Fruit fly (Drosophila melanogaster) whole organism, embryonic: Measurements from ENCODE around the gene Mnn1.

Source experiments
- Aef1 ChIP-seq: fragments of 200-800 bp; sonication (Bioruptor generic); IDR thresholded peaks from 3 replicates; pipeline ENCODE4 v1.3.6; 2022; ENCODE audit warnings: missing biosample characterization, missing genetic modification characterization
- Antp ChIP-seq: fragments of 200-800 bp; sonication (Bioruptor generic); optimal IDR thresholded peaks from 3 replicates; lab custom pipeline; 2016; ENCODE audit warnings: missing biosample characterization, missing genetic modification characterization
- CG10366 ChIP-seq: fragments of 200-800 bp; sonication (Bioruptor generic); IDR thresholded peaks from 2 replicates; pipeline ENCODE4 v1.3.6; 2022; ENCODE audit warnings: missing biosample characterization, missing genetic modification characterization
- CG10979 ChIP-seq: fragments of 200-800 bp; sonication (Bioruptor generic); optimal IDR thresholded peaks from 2 replicates; lab custom pipeline; 2018; ENCODE audit warnings: missing biosample characterization, mild to moderate bottlenecking, missing genetic modification characterization, moderate library complexity
- CG11560 ChIP-seq: fragments of 200-800 bp; sonication (Bioruptor generic); IDR thresholded peaks from 3 replicates; pipeline ENCODE4 v1.3.6; 2022; ENCODE audit warnings: missing biosample characterization, missing genetic modification characterization
- CG11695 ChIP-seq: fragments of 200-800 bp; sonication (Bioruptor generic); IDR thresholded peaks from 3 replicates; pipeline ENCODE4 v1.3.6; 2022; ENCODE audit warnings: missing biosample characterization, missing genetic modification characterization
- CG12769 ChIP-seq: fragments of 200-800 bp; sonication (Bioruptor generic); optimal IDR thresholded peaks from 2 replicates; lab custom pipeline; 2019; ENCODE audit warnings: missing biosample characterization, mild to moderate bottlenecking, missing genetic modification characterization, moderate library complexity
- CG12942 ChIP-seq: fragments of 200-800 bp; sonication (Bioruptor generic); optimal IDR thresholded peaks from 3 replicates; lab custom pipeline; 2016; ENCODE audit warnings: missing biosample characterization, missing genetic modification characterization
- CG17829 ChIP-seq: fragments of 200-800 bp; optimal IDR thresholded peaks from 2 replicates; lab custom pipeline; 2019; ENCODE audit warnings: missing biosample characterization, mild to moderate bottlenecking, missing genetic modification characterization, moderate library complexity
- CG18262 ChIP-seq: fragments of 200-800 bp; optimal IDR thresholded peaks from 3 replicates; lab custom pipeline; 2019; ENCODE audit warnings: missing biosample characterization, mild to moderate bottlenecking, missing genetic modification characterization, moderate library complexity
- CG18599 ChIP-seq: fragments of 200-800 bp; sonication (Bioruptor generic); optimal IDR thresholded peaks from 3 replicates; lab custom pipeline; 2017; ENCODE audit warnings: missing biosample characterization, missing genetic modification characterization, mild to moderate bottlenecking, moderate library complexity, missing genetic modification reagents
- CG18764 ChIP-seq: fragments of 200-800 bp; sonication (Bioruptor generic); optimal IDR thresholded peaks from 3 replicates; lab custom pipeline; 2016; ENCODE audit warnings: missing biosample characterization, missing genetic modification characterization
- CG32767 ChIP-seq: fragments of 200-800 bp; sonication (Bioruptor generic); IDR thresholded peaks from 2 replicates; pipeline ENCODE4 v1.3.6; 2022; ENCODE audit warnings: missing biosample characterization, missing genetic modification characterization
- CG3838 ChIP-seq: fragments of 200-800 bp; sonication (Bioruptor generic); optimal IDR thresholded peaks from 3 replicates; lab custom pipeline; 2016; ENCODE audit warnings: missing biosample characterization, missing genetic modification characterization
- CG4404 ChIP-seq: fragments of 200-800 bp; sonication (Bioruptor generic); IDR thresholded peaks from 2 replicates; pipeline ENCODE4 v1.3.6; 2022; ENCODE audit warnings: missing biosample characterization, missing genetic modification characterization
- CG5953 ChIP-seq: fragments of 200-800 bp; sonication (Bioruptor generic); IDR thresholded peaks from 2 replicates; pipeline ENCODE4 v1.3.6; 2022; ENCODE audit warnings: missing biosample characterization, missing genetic modification characterization
- CG7987 ChIP-seq: fragments of 200-800 bp; sonication (Bioruptor generic); optimal IDR thresholded peaks from 2 replicates; lab custom pipeline; 2018; ENCODE audit warnings: missing biosample characterization, mild to moderate bottlenecking, missing genetic modification characterization, moderate library complexity
- CG8290 ChIP-seq, 3 experiments: fragments of 200-800 bp; sonication (Bioruptor generic); optimal IDR thresholded peaks; 2 replicates each; lab custom pipeline; 2016 to 2019; ENCODE audit warnings: missing biosample characterization in 3 of 3, missing genetic modification characterization in 3 of 3, mild to moderate bottlenecking in 2 of 3, moderate library complexity in 1 of 3
- CG9215 ChIP-seq: fragments of 200-800 bp; sonication (Bioruptor generic); IDR thresholded peaks from 2 replicates; pipeline ENCODE4 v1.3.6; 2022; ENCODE audit warnings: missing biosample characterization, missing genetic modification characterization
- CHES-1-like ChIP-seq: fragments of 200-800 bp; sonication (Bioruptor generic); optimal IDR thresholded peaks from 2 replicates; lab custom pipeline; 2016; ENCODE audit warnings: missing biosample characterization, missing genetic modification characterization
- Camta ChIP-seq: fragments of 200-800 bp; sonication (Bioruptor generic); optimal IDR thresholded peaks from 2 replicates; lab custom pipeline; 2016; ENCODE audit warnings: missing biosample characterization, missing genetic modification characterization
- D ChIP-seq, 2 experiments: fragments of 200-800 bp in 1 of 2; fragments of >200 bp in 1 of 2; sonication (Bioruptor generic) in 1 of 2; optimal IDR thresholded peaks; 2 replicates in 1 of 2; 3 replicates in 1 of 2; lab custom pipeline; 2017; ENCODE audit warnings: mild to moderate bottlenecking in 1 of 2, missing biosample characterization in 1 of 2, missing genetic modification characterization in 1 of 2, missing genetic modification reagents in 1 of 2
- H2.0 ChIP-seq: fragments of 200-800 bp; sonication (Bioruptor generic); IDR thresholded peaks from 2 replicates; pipeline ENCODE4 v1.3.6; 2022; ENCODE audit warnings: missing biosample characterization, missing genetic modification characterization
- HLH54F ChIP-seq: fragments of 200-800 bp; sonication (Bioruptor generic); optimal IDR thresholded peaks from 3 replicates; lab custom pipeline; 2016; ENCODE audit warnings: missing biosample characterization, missing genetic modification characterization
- HLHmδ ChIP-seq: fragments of 200-800 bp; sonication (Bioruptor generic); optimal IDR thresholded peaks from 2 replicates; lab custom pipeline; 2018; ENCODE audit warnings: missing biosample characterization, mild to moderate bottlenecking, missing genetic modification characterization, moderate library complexity
- Hr3 ChIP-seq: fragments of 200-800 bp; sonication (Bioruptor generic); optimal IDR thresholded peaks from 3 replicates; lab custom pipeline; 2016; ENCODE audit warnings: missing biosample characterization, missing genetic modification characterization
- Lhr ChIP-seq: fragments of 200-800 bp; sonication (Bioruptor generic); optimal IDR thresholded peaks from 3 replicates; lab custom pipeline; 2017; ENCODE audit warnings: mild to moderate bottlenecking, missing biosample characterization, missing genetic modification reagents, missing genetic modification characterization
- MTF-1 ChIP-seq: fragments of 200-800 bp; sonication (Bioruptor generic); optimal IDR thresholded peaks from 2 replicates; lab custom pipeline; 2018; ENCODE audit warnings: missing biosample characterization, mild to moderate bottlenecking, missing genetic modification characterization, borderline replicate concordance
- Mad ChIP-seq: fragments of 200-800 bp; sonication (Bioruptor generic); optimal IDR thresholded peaks from 2 replicates; lab custom pipeline; 2016; ENCODE audit warnings: missing biosample characterization, missing genetic modification characterization
- Rfx ChIP-seq: fragments of 200-800 bp; sonication (Bioruptor generic); IDR thresholded peaks from 2 replicates; pipeline ENCODE4 v1.3.6; 2022; ENCODE audit warnings: missing biosample characterization, missing genetic modification characterization
- Sry-β ChIP-seq: fragments of 200-800 bp; sonication (Bioruptor generic); optimal IDR thresholded peaks from 2 replicates; lab custom pipeline; 2018; ENCODE audit warnings: missing biosample characterization, mild to moderate bottlenecking, missing genetic modification characterization, moderate library complexity
- Stat92E ChIP-seq, 3 experiments: fragments of >200 bp in 2 of 3; fragments of 200-800 bp in 1 of 3; sonication (Bioruptor generic) in 1 of 3; optimal IDR thresholded peaks; 2 replicates each; lab custom pipeline; 2017 to 2019; ENCODE audit warnings: missing biosample characterization in 3 of 3, missing genetic modification characterization in 3 of 3, mild to moderate bottlenecking in 1 of 3, moderate library complexity in 1 of 3
- Xbp1 ChIP-seq: fragments of 200-800 bp; sonication (Bioruptor generic); optimal IDR thresholded peaks from 3 replicates; lab custom pipeline; 2016; ENCODE audit warnings: missing biosample characterization, mild to moderate bottlenecking, missing genetic modification characterization
- ash1 ChIP-seq: fragments of 200-800 bp; sonication (Bioruptor generic); optimal IDR thresholded peaks from 2 replicates; lab custom pipeline; 2018; ENCODE audit warnings: missing biosample characterization, mild to moderate bottlenecking, missing genetic modification characterization
- az2 ChIP-seq: fragments of 200-800 bp; sonication (Bioruptor generic); optimal IDR thresholded peaks from 3 replicates; lab custom pipeline; 2016; ENCODE audit warnings: missing biosample characterization, missing genetic modification characterization
- bowl ChIP-seq: fragments of 200-800 bp; sonication (Bioruptor generic); IDR thresholded peaks from 2 replicates; pipeline ENCODE4 v1.3.6; 2022; ENCODE audit warnings: missing biosample characterization, missing genetic modification characterization
- caup ChIP-seq: fragments of 200-800 bp; sonication (Bioruptor generic); optimal IDR thresholded peaks from 3 replicates; lab custom pipeline; 2017; ENCODE audit warnings: missing biosample characterization, mild to moderate bottlenecking, missing genetic modification characterization, moderate library complexity; ENCODE audit not compliant: severe bottlenecking
- chif ChIP-seq, 2 experiments: fragments of 200-800 bp; sonication (Bioruptor generic); optimal IDR thresholded peaks; 3 replicates each; lab custom pipeline; 2016; ENCODE audit warnings: missing biosample characterization in 2 of 2, missing genetic modification characterization in 2 of 2
- fru ChIP-seq: fragments of >200 bp; optimal IDR thresholded peaks from 2 replicates; lab custom pipeline; 2017
- gfzf ChIP-seq: fragments of 200-800 bp; sonication (Bioruptor generic); optimal IDR thresholded peaks from 2 replicates; lab custom pipeline; 2016; ENCODE audit warnings: missing biosample characterization, mild to moderate bottlenecking, missing genetic modification characterization, moderate library complexity
- lmd ChIP-seq: fragments of 200-800 bp; sonication (Bioruptor generic); IDR thresholded peaks from 2 replicates; pipeline ENCODE4 v1.3.6; 2022; ENCODE audit warnings: missing biosample characterization, missing genetic modification characterization
- luna ChIP-seq: fragments of 200-800 bp; sonication (Bioruptor generic); optimal IDR thresholded peaks from 2 replicates; lab custom pipeline; 2016; ENCODE audit warnings: missing biosample characterization, missing genetic modification characterization
- pb ChIP-seq: fragments of 200-800 bp; sonication (Bioruptor generic); optimal IDR thresholded peaks from 3 replicates; lab custom pipeline; 2016; ENCODE audit warnings: missing biosample characterization, missing genetic modification characterization
- prd ChIP-seq, 3 experiments: fragments of >200 bp in 2 of 3; fragments of 200-800 bp in 1 of 3; sonication (Bioruptor generic) in 1 of 3; optimal IDR thresholded peaks in 2 of 3; IDR thresholded peaks in 1 of 3; 2 replicates in 2 of 3; 3 replicates in 1 of 3; pipeline versions ENCODE4 v1.3.6 to Lab custom; 2017 to 2022; ENCODE audit warnings: missing biosample characterization in 1 of 3, missing genetic modification characterization in 1 of 3
- sqz ChIP-seq: fragments of 200-800 bp; sonication (Bioruptor generic); optimal IDR thresholded peaks from 3 replicates; lab custom pipeline; 2018; ENCODE audit warnings: missing biosample characterization, mild to moderate bottlenecking, missing genetic modification characterization
- tgo ChIP-seq: fragments of 200-800 bp; sonication (Bioruptor generic); IDR thresholded peaks from 3 replicates; pipeline ENCODE4 v1.3.6; 2022; ENCODE audit warnings: missing biosample characterization, missing genetic modification characterization
- ttk ChIP-seq: fragments of 200-800 bp; sonication (Bioruptor generic); IDR thresholded peaks from 2 replicates; pipeline ENCODE4 v2.1.2; 2022; ENCODE audit warnings: missing biosample characterization, missing genetic modification characterization
- zf30C ChIP-seq: fragments of 200-800 bp; sonication (Bioruptor generic); optimal IDR thresholded peaks from 3 replicates; lab custom pipeline; 2018; ENCODE audit warnings: missing biosample characterization, mild to moderate bottlenecking, missing genetic modification characterization

The Mnn1 gene

dm6 chr2L:7033100-7033675 is 22.9 kb upstream of the Mnn1 start (continued):
- TF ChIP-seq CG9215, result no peak
- 0 out of 3 replicates have a peak, but pooled peaks have one; percentile 8 for TF ChIP-seq CG11695 (GFP tag; lab: Robert Waterston, UW)
- TF ChIP-seq CG4404 (GFP tag; lab: Robert Waterston, UW), result no peak
- no peak for TF ChIP-seq CG5953 (GFP tag; lab: Robert Waterston, UW)
- peak; percentile 25; the same call in 1 of the 2 replicates for TF ChIP-seq H2.0
- no peak for TF ChIP-seq ash1 (GFP tag; lab: Kevin White, UChicago)
- TF ChIP-seq tgo, result peak; percentile 24; the same call in 1 of the 3 replicates
- no peak for TF ChIP-seq CG18599
- no peak for TF ChIP-seq prd (optimal IDR thresholded peaks at IDR 0.05; lab: Kevin White, UChicago)
- TF ChIP-seq prd (GFP tag; IDR thresholded peaks at IDR 0.05; lab: Robert Waterston, UW), result peak; percentile 37; the same call in 1 of the 3 replicates
- no peak for TF ChIP-seq fru
- peak; percentile 35 for TF ChIP-seq CG17829
- no peak for TF ChIP-seq Hr3
- TF ChIP-seq gfzf (GFP tag; lab: Kevin White, UChicago), result no peak
- peak; percentile 15 for TF ChIP-seq MTF-1 (GFP tag; lab: Kevin White, UChicago)
- no peak for TF ChIP-seq CG18764 (GFP tag; lab: Kevin White, UChicago)
- TF ChIP-seq CG12942, result no peak
- TF ChIP-seq chif (GFP tag; optimal IDR thresholded peaks at IDR 0.05; lab: Kevin White, UChicago), result peak in 1 of 2 experiments; percentile 9
- peak; percentile 50 for TF ChIP-seq Antp (GFP tag; lab: Kevin White, UChicago)
- no peak for TF ChIP-seq Stat92E (GFP tag; optimal IDR thresholded peaks at IDR 0.05; lab: Kevin White, UChicago)
- TF ChIP-seq CHES-1-like (GFP tag; lab: Kevin White, UChicago), result peak; percentile 6
- no peak for TF ChIP-seq CG8290 (GFP tag; optimal IDR thresholded peaks at IDR 0.05; lab: Kevin White, UChicago)
- peak in 1 of 2 experiments; percentile 81 for TF ChIP-seq CG8290 (tag; optimal IDR thresholded peaks at IDR 0.05; lab: Kevin White, UChicago)
- no peak for TF ChIP-seq Sry-β (GFP tag; lab: Kevin White, UChicago)
- peak; percentile 62 for TF ChIP-seq Rfx (GFP tag; lab: Robert Waterston, UW)
- TF ChIP-seq CG7987, result peak; percentile 12
- TF ChIP-seq HLH54F (GFP tag; lab: Kevin White, UChicago), result peak; percentile 18
- no peak for TF ChIP-seq Lhr (GFP tag; lab: Kevin White, UChicago)
- no peak for TF ChIP-seq CG10366 (GFP tag; lab: Robert Waterston, UW)
- no peak for TF ChIP-seq HLHmδ (GFP tag; lab: Kevin White, UChicago)
- no peak for TF ChIP-seq CG11560 (tag; lab: Robert Waterston, UW)
- TF ChIP-seq CG10979, result peak; percentile 45
- TF ChIP-seq pb (GFP tag; lab: Kevin White, UChicago), result peak; percentile 33
- TF ChIP-seq CG3838 (GFP tag; lab: Kevin White, UChicago), result no peak
- TF ChIP-seq D (optimal IDR thresholded peaks at IDR 0.05; lab: Kevin White, UChicago), result no peak
- no peak for TF ChIP-seq D (GFP tag; optimal IDR thresholded peaks at IDR 0.05; lab: Kevin White, UChicago)
- no peak for TF ChIP-seq Mad (GFP tag; lab: Kevin White, UChicago)
- peak; percentile 17 for TF ChIP-seq caup
- TF ChIP-seq Aef1 (GFP tag; lab: Robert Waterston, UW), result peak; percentile 21; the same call in 1 of the 3 replicates
- TF ChIP-seq CG12769 (tag; lab: Kevin White, UChicago), result peak; percentile 46
- peak; percentile 3 for TF ChIP-seq Camta (GFP tag; lab: Kevin White, UChicago)
- peak; percentile 55 for TF ChIP-seq Xbp1
- TF ChIP-seq az2 (GFP tag; lab: Kevin White, UChicago), result peak; percentile 43
- TF ChIP-seq CG32767 (GFP tag; lab: Robert Waterston, UW), result no peak
- peak; percentile 44; the same call in 1 of the 2 replicates for TF ChIP-seq lmd
- TF ChIP-seq bowl (GFP tag; lab: Robert Waterston, UW), result no peak
- TF ChIP-seq zf30C (GFP tag; lab: Kevin White, UChicago), result no peak
- TF ChIP-seq luna (GFP tag; lab: Kevin White, UChicago), result peak; percentile 23
- peak; percentile 25 for TF ChIP-seq CG18262 (tag; lab: Kevin White, UChicago)
- TF ChIP-seq sqz, result peak; percentile 50
- TF ChIP-seq ttk, result no peak
